Fruit fly (Drosophila melanogaster): ENCODE measurements around the gene MTA1-like.

DNA sequence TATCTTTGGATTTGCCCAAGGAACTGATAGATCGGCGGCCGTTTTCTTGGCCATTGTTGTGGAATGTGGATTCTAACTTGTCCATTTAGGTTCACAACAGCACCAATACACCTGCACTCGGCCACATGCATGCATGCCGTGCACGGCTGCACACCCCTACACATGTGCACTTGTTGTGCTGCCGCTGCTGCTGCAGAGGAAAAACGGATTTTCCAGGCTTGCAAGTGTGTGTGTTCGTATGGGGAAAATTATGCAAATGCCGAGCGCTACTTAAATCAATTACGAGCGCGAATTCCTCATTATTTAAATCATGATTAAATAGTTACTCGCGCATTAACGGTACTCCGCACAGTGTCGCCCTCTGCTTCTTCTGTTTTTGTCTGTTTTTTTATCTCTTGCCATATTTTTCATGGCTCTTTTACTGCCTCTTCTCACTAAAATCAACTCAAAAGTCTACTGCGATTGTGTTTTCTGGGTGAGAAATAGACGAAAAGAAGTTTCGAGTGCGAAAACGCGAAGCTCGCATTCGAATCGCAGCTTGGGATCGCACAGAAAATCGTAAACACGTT lies 36.1 kb upstream of the MTA1-like start:
- TF ChIP-seq woc (GFP tag; optimal IDR thresholded peaks at IDR 0.05) (no peak), sage (GFP tag; optimal IDR thresholded peaks at IDR 0.05) (no peak), CG32264 (GFP tag; optimal IDR thresholded peaks at IDR 0.05) (no peak), Abd-B (GFP tag; optimal IDR thresholded peaks at IDR 0.05) (no peak), h (GFP tag; optimal IDR thresholded peaks at IDR 0.05) (no peak), Dfd (GFP tag; optimal IDR thresholded peaks at IDR 0.05) (no peak), Vsx2 (GFP tag; optimal IDR thresholded peaks at IDR 0.05; ENCODE audit: partially characterized antibody) (no peak), sv (GFP tag; optimal IDR thresholded peaks at IDR 0.05) (no peak), pan (optimal IDR thresholded peaks at IDR 0.05) (no peak), dsf (GFP tag; optimal IDR thresholded peaks at IDR 0.05; ENCODE audit: borderline replicate concordance) (no peak)
